Worm (Caenorhabditis elegans) whole organism, L4/young adult: ENCODE data around the gene T28C6.7.

Source experiments
- W03F9.2 ChIP-seq: fragments of 150-350 bp; optimal IDR thresholded peaks from 2 replicates; lab custom pipeline; 2014; ENCODE audit warnings: missing biosample characterization, missing genetic modification characterization
- dao-5 ChIP-seq: sonication (generic microtip); optimal IDR thresholded peaks from 2 replicates; lab custom pipeline; 2016; ENCODE audit warnings: missing genotype, missing genetic modification characterization, moderate library complexity, missing compliant biosample characterization
- him-1 ChIP-seq: sonication (generic microtip); optimal IDR thresholded peaks from 2 replicates; lab custom pipeline; 2016; ENCODE audit warnings: missing genotype, missing genetic modification reagents, missing genetic modification characterization, missing compliant biosample characterization

DNA sequence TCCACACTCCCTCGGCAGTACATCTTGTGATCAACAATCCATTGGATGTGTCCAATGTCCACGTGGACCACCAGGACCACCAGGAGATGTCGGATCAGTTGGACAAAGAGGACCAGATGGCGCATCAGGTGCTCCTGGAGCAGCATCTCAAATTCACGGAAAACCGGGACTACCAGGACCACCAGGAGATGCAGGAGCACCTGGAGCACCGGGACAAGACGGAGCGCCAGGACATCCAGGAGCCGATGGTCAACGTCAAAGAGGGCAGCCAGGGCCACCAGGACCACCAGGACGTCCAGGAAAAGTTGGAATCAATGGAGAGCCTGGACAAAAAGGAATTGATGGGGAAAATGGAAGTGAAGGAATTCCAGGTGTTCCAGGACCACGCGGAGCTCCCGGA, 21.4 kb downstream of the T28C6.7 start:
- TF ChIP-seq him-1 (tag; lab: Kevin White, UChicago), result no peak
- no peak for TF ChIP-seq dao-5 (tag; lab: Kevin White, UChicago)
- TF ChIP-seq W03F9.2 (tag; lab: Kevin White, UChicago), result no peak
